Fruit fly (Drosophila melanogaster): ENCODE results near the gene Tmhs.

DNA sequence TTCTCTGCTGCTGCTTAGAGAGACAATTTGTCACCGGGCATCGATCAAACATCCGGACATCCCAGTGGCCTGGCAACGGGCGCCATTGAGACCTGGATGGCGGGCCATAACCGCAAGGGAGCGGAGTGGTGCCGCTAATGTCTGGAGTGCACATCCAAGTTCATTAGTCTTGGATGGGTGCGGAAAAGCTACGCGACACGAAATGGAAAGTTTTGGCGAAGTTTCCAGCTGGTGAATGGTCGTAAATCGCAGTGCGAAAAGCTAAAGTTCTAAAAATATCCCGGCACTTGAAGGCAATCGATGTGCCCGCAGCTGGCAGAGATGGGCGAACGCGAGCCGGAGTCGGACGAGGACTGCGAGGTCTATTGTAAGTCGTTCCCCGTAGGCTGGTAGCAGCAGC lies 15.7 kb upstream of the Tmhs start, which contains the start of gene CG13924:
- TF ChIP-seq ttk (optimal IDR thresholded peaks at IDR 0.05) (no peak), psq (optimal IDR thresholded peaks at IDR 0.05) (no peak)

All from Kc167 (cell line).